Worm (Caenorhabditis elegans): Measurements from ENCODE around the gene ugt-18.

ugt-18 gene

ce11 chrV:12806190-12806589, 13.9 kb upstream of the ugt-18 start, which contains the start of gene ZC443.7:
ZC443.7 (plus strand) TSS chrV:12806490.
- TF ChIP-seq ztf-11 (tag; optimal IDR thresholded peaks at IDR 0.05) (no peak), pqm-1 (tag; optimal IDR thresholded peaks at IDR 0.05) (no peak), nhr-76 (tag; optimal IDR thresholded peaks at IDR 0.05) (no peak), elt-2 (tag; optimal IDR thresholded peaks at IDR 0.05) (no peak), skn-1 (tag; optimal IDR thresholded peaks at IDR 0.05) (no peak), mdl-1 (tag; optimal IDR thresholded peaks at IDR 0.05) (no peak), ceh-28 (tag; optimal IDR thresholded peaks at IDR 0.05) (no peak), daf-12 (tag; optimal IDR thresholded peaks at IDR 0.05) (no peak), unc-39 (tag; optimal IDR thresholded peaks at IDR 0.05) (no peak), nhr-28 (tag; optimal IDR thresholded peaks at IDR 0.05) (no peak), ama-1 (optimal IDR thresholded peaks at IDR 0.05) (no peak), nhr-237 (tag; optimal IDR thresholded peaks at IDR 0.05) (no peak)

DNA sequence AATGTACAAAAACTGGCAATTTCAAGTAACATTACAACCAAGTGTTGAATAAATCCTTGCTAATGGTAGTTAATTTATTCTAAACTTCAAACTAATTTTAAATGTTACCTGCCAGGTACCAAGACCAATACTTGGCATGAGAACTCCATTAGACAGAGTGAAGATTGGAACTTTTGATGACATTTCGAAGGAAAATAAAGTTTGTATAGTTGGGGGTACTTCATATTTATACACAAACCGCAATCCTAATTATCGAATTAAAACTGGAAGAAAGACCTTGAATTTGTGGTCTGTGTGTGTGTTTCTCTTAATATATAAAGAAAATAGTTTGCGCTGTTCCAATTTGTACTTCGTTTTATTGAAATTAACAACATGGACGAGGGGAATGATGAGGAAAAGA, 10.2 kb upstream of the ugt-18 start, which contains the start of gene ZC443.1:
ZC443.1 (minus strand) TSS at position 205 of the 400 bp plus-strand sequence.
- no peak for TF ChIP-seq nfya-1 (tag; optimal IDR thresholded peaks at IDR 0.05; ENCODE audit: insufficient read depth)
- TF ChIP-seq elt-1 (tag; optimal IDR thresholded peaks at IDR 0.05) = no peak
- TF ChIP-seq nhr-12 (tag; optimal IDR thresholded peaks at IDR 0.05) = no peak
- no peak for TF ChIP-seq nhr-28 (tag; optimal IDR thresholded peaks at IDR 0.05)
- no peak for TF ChIP-seq unc-39 (tag; optimal IDR thresholded peaks at IDR 0.05)
- no peak for TF ChIP-seq ceh-28 (tag; optimal IDR thresholded peaks at IDR 0.05)
- TF ChIP-seq elt-3 (tag; optimal IDR thresholded peaks at IDR 0.05) = no peak
- TF ChIP-seq R02D3.7 (tag; optimal IDR thresholded peaks at IDR 0.05) = no peak
- TF ChIP-seq lsy-12 (tag; optimal IDR thresholded peaks at IDR 0.05) = no peak

DNA sequence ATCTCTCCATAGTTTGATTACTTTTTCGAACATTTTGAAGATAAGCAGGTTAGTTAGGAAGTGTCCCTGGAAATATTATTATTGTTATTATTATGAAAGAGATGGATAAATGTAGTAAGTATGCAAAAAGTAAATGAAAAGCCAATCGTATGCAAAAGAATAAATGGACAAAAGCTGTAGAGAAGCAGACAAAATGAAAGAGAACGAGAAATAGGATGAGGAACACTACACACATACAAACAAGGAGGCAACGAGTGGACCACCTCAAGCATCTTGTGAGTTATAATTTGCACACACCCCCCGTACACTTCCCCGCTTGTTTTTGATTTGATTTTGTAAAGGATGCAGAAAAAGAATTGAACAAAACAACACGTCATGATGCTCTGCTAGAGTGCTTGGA, 8.9 kb upstream of the ugt-18 start, which contains the start of gene ZC443.2:
ZC443.2 (minus strand) TSS at position 67 of the 400 bp plus-strand sequence.
- TF ChIP-seq nhr-43 (tag; optimal IDR thresholded peaks at IDR 0.05; ENCODE audit: poor library complexity, severe bottlenecking) (no peak), elt-2 (tag; optimal IDR thresholded peaks at IDR 0.05) (no peak), nhr-11 (tag; optimal IDR thresholded peaks at IDR 0.05) (no peak), unc-62 (GFP tag; optimal IDR thresholded peaks at IDR 0.05) (no peak), ztf-4 (tag; optimal IDR thresholded peaks at IDR 0.05) (no peak), nfya-1 (tag; optimal IDR thresholded peaks at IDR 0.05; ENCODE audit: insufficient read depth) (no peak), fkh-10 (GFP tag; optimal IDR thresholded peaks at IDR 0.05) (peak; percentile 46)

DNA sequence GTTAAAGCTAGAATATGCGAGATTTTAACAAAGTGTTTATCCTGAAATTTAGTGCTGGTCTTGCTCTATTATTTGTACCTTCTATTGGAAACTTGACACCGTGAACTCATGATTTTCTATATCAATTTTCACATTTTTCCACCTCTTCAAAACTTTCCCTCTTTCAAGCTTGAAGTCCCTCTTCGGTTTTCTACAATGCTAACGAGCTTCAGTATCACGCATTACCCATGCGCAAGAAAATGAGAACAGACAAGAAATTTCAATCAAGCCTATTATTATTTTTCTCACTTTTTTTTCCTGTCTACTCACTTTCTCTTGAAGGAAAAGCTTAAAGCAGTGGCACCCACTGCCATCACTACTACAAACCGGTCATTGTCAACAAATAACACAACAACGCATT, 8.2 kb upstream of the ugt-18 start:
- no peak for TF ChIP-seq nhr-12 (tag; optimal IDR thresholded peaks at IDR 0.05)
- TF ChIP-seq egl-5 (tag; optimal IDR thresholded peaks at IDR 0.05) = peak; percentile 58
- TF ChIP-seq pha-4 (tag; optimal IDR thresholded peaks at IDR 0.05) = peak; percentile 44
- no peak for TF ChIP-seq eor-1 (tag; optimal IDR thresholded peaks at IDR 0.05)
- peak; percentile 42 for TF ChIP-seq ama-1 (optimal IDR thresholded peaks at IDR 0.05)
- no peak for TF ChIP-seq ztf-4 (tag; optimal IDR thresholded peaks at IDR 0.05)
- no peak for TF ChIP-seq elt-2 (tag; optimal IDR thresholded peaks at IDR 0.05)
- TF ChIP-seq elt-1 (tag; optimal IDR thresholded peaks at IDR 0.05) = no peak
- TF ChIP-seq hmg-11 (tag; optimal IDR thresholded peaks at IDR 0.05) = no peak
- no peak for TF ChIP-seq sea-2 (GFP tag; optimal IDR thresholded peaks at IDR 0.05)

ce11 chrV:12814022-12814421, 6.0 kb upstream of the ugt-18 start, which contains the start of gene ZC443.3:
ZC443.3 (minus strand) TSS chrV:12814122.
- TF ChIP-seq elt-1 (tag; optimal IDR thresholded peaks at IDR 0.05) (no peak), elt-2 (tag; optimal IDR thresholded peaks at IDR 0.05) (no peak), nhr-67 (tag; optimal IDR thresholded peaks at IDR 0.05) (no peak)

ce11 chrV:12814481-12814882, 5.6 kb upstream of the ugt-18 start:
- no peak for TF ChIP-seq nhr-28 (tag; optimal IDR thresholded peaks at IDR 0.05)
- no peak for TF ChIP-seq elt-2 (tag; optimal IDR thresholded peaks at IDR 0.05)
- TF ChIP-seq snpc-4 (tag; optimal IDR thresholded peaks at IDR 0.05) = peak; percentile 71
- no peak for TF ChIP-seq eor-1 (tag; optimal IDR thresholded peaks at IDR 0.05)
- TF ChIP-seq lin-15B (tag; optimal IDR thresholded peaks at IDR 0.05) = peak; percentile 37
- peak; percentile 80 for TF ChIP-seq nfya-1 (tag; optimal IDR thresholded peaks at IDR 0.05; ENCODE audit: insufficient read depth)
- no peak for TF ChIP-seq nhr-237 (tag; optimal IDR thresholded peaks at IDR 0.05)
- TF ChIP-seq pha-4 (tag; optimal IDR thresholded peaks at IDR 0.05) = peak; percentile 75
- no peak for TF ChIP-seq pqm-1 (tag; optimal IDR thresholded peaks at IDR 0.05)
- TF ChIP-seq fkh-2 (tag; optimal IDR thresholded peaks at IDR 0.05) = peak; percentile 32
- TF ChIP-seq egl-27 (tag; optimal IDR thresholded peaks at IDR 0.05) = no peak
- TF ChIP-seq ZK546.5 (tag; optimal IDR thresholded peaks at IDR 0.05) = no peak
- no peak for TF ChIP-seq nhr-76 (tag; optimal IDR thresholded peaks at IDR 0.05)
- TF ChIP-seq jun-1 (tag; optimal IDR thresholded peaks at IDR 0.05) = no peak
- no peak for TF ChIP-seq nhr-25 (tag; optimal IDR thresholded peaks at IDR 0.05)
- peak; percentile 60 for TF ChIP-seq fkh-10 (GFP tag; optimal IDR thresholded peaks at IDR 0.05)
- TF ChIP-seq ceh-82 (tag; optimal IDR thresholded peaks at IDR 0.05) = no peak
- TF ChIP-seq R02D3.7 (tag; optimal IDR thresholded peaks at IDR 0.05) = no peak
- TF ChIP-seq skn-1 (tag; optimal IDR thresholded peaks at IDR 0.05) = peak; percentile 12
- peak; percentile 81 for TF ChIP-seq hmg-11 (tag; optimal IDR thresholded peaks at IDR 0.05)
- peak; percentile 38 for TF ChIP-seq ceh-28 (tag; optimal IDR thresholded peaks at IDR 0.05)
- TF ChIP-seq ztf-11 (tag; optimal IDR thresholded peaks at IDR 0.05) = no peak
- peak; percentile 17 for TF ChIP-seq nhr-23 (tag; optimal IDR thresholded peaks at IDR 0.05)
- peak; percentile 78 for TF ChIP-seq lin-39 (tag; optimal IDR thresholded peaks at IDR 0.05)
- no peak for TF ChIP-seq unc-62 (GFP tag; optimal IDR thresholded peaks at IDR 0.05)
- TF ChIP-seq mdl-1 (tag; optimal IDR thresholded peaks at IDR 0.05) = no peak
- peak; percentile 50 for TF ChIP-seq tbx-2 (tag; optimal IDR thresholded peaks at IDR 0.05)
- TF ChIP-seq lsy-12 (tag; optimal IDR thresholded peaks at IDR 0.05) = peak; percentile 14
